Worm (Caenorhabditis elegans) whole organism, midembryonic: ENCODE measurements around the gene srh-248.

ENCODE experiments used
- T22C8.4 ChIP-seq: fragments of 200-800 bp; sonication (Bioruptor generic); IDR thresholded peaks from 2 replicates; pipeline ENCODE4 v1.3.6; 2022; ENCODE audit warnings: missing genetic modification characterization, missing compliant biosample characterization
- cog-1 ChIP-seq: sonication (generic microtip); optimal IDR thresholded peaks from 2 replicates; lab custom pipeline; 2016; ENCODE audit warnings: missing genetic modification characterization, missing compliant biosample characterization
- flt-1 ChIP-seq: fragments of 200-800 bp; sonication (Bioruptor generic); IDR thresholded peaks from 2 replicates; pipeline ENCODE4 v1.3.6; 2022; ENCODE audit warnings: missing genetic modification characterization, missing compliant biosample characterization
- klf-2 ChIP-seq: fragments of 200-800 bp; sonication (Bioruptor generic); conservative IDR thresholded peaks from 2 replicates; pipeline ENCODE4 v1.3.6; 2022; ENCODE audit warnings: missing genetic modification reagents, missing genetic modification characterization, missing compliant biosample characterization
- med-1 ChIP-seq: sonication (generic microtip); optimal IDR thresholded peaks from 2 replicates; lab custom pipeline; 2017; ENCODE audit warnings: missing genetic modification characterization, mild to moderate bottlenecking, missing compliant biosample characterization, antibody characterized with exemption, missing genetic modification reagents; ENCODE audit not compliant: insufficient read depth
- ref-1 ChIP-seq: fragments of 200-800 bp; sonication (Bioruptor generic); conservative IDR thresholded peaks from 2 replicates; pipeline ENCODE4 v1.3.6; 2022; ENCODE audit warnings: missing genetic modification reagents, missing genetic modification characterization, missing compliant biosample characterization
- tab-1 ChIP-seq: fragments of 200-800 bp; sonication (Bioruptor generic); IDR thresholded peaks from 2 replicates; pipeline ENCODE4 v1.3.6; 2022; ENCODE audit warnings: missing genetic modification characterization, missing compliant biosample characterization
- ztf-23 ChIP-seq: fragments of 200-800 bp; sonication (Bioruptor generic); IDR thresholded peaks from 2 replicates; pipeline ENCODE4 v1.3.6; 2022; ENCODE audit warnings: missing genetic modification reagents, missing genetic modification characterization, missing compliant biosample characterization
- ztf-29 ChIP-seq: fragments of 200-800 bp; sonication (Bioruptor generic); IDR thresholded peaks from 2 replicates; pipeline ENCODE4 v1.3.6; 2022; ENCODE audit warnings: missing genetic modification reagents, missing genetic modification characterization, missing compliant biosample characterization

- no peak for TF ChIP-seq med-1
- no peak for TF ChIP-seq ztf-29 (GFP tag; lab: Robert Waterston, UW)
- TF ChIP-seq ref-1 (GFP tag; lab: Robert Waterston, UW): no peak
- no peak for TF ChIP-seq flt-1 (GFP tag; lab: Robert Waterston, UW)
- TF ChIP-seq klf-2 (GFP tag; lab: Robert Waterston, UW): no peak
- TF ChIP-seq T22C8.4 (GFP tag; lab: Robert Waterston, UW): no peak
- no peak for TF ChIP-seq cog-1 (tag; lab: Kevin White, UChicago)
- no peak for TF ChIP-seq tab-1 (GFP tag; lab: Robert Waterston, UW)
- TF ChIP-seq ztf-23 (GFP tag; lab: Robert Waterston, UW): no peak
Observed at ce11 chrV:2943859-2944258, 11.4 kb downstream of the srh-248 start, which contains the start of gene srw-137.
